Worm (Caenorhabditis elegans) whole organism, L4 larva: ENCODE data around the gene C08F11.3.

Experiments used
- T26A8.4 ChIP-seq: fragments of 200-800 bp; sonication (Bioruptor generic); IDR thresholded peaks from 2 replicates; pipeline ENCODE4 v1.3.6; 2022; ENCODE audit warnings: missing genetic modification characterization, missing compliant biosample characterization
- Y48G9A.11 ChIP-seq: fragments of 200-800 bp; sonication (Bioruptor generic); IDR thresholded peaks from 2 replicates; pipeline ENCODE4 v1.3.6; 2022; ENCODE audit warnings: missing genetic modification reagents, missing genetic modification characterization, missing compliant biosample characterization
- ceh-32 ChIP-seq: sonication (generic microtip); optimal IDR thresholded peaks from 2 replicates; lab custom pipeline; 2016; ENCODE audit warnings: mild to moderate bottlenecking, missing genetic modification characterization, missing compliant biosample characterization; ENCODE audit not compliant: poor library complexity
- ceh-62 ChIP-seq: sonication (generic microtip); optimal IDR thresholded peaks from 2 replicates; lab custom pipeline; 2017; ENCODE audit warnings: missing biosample characterization, missing genetic modification characterization
- daf-12 ChIP-seq: fragments of 150-350 bp; optimal IDR thresholded peaks from 2 replicates; lab custom pipeline; 2014; ENCODE audit warnings: missing biosample characterization, missing genetic modification reagents, missing genetic modification characterization
- daf-16 ChIP-seq, 3 experiments: sonication (generic microtip); optimal IDR thresholded peaks; 2 replicates each; lab custom pipeline; 2016 to 2017; ENCODE audit warnings: missing genetic modification characterization in 3 of 3, missing genetic modification reagents in 3 of 3, mild to moderate bottlenecking in 2 of 3, missing compliant biosample characterization in 2 of 3, missing biosample characterization in 1 of 3, moderate library complexity in 1 of 3
- dmd-6 ChIP-seq: fragments of 200-800 bp; sonication (Bioruptor generic); IDR thresholded peaks from 2 replicates; pipeline ENCODE4 v1.3.6; 2022; ENCODE audit warnings: missing genetic modification reagents, missing genetic modification characterization, missing compliant biosample characterization
- dmd-8 ChIP-seq: fragments of 200-800 bp; sonication (Bioruptor generic); IDR thresholded peaks from 2 replicates; pipeline ENCODE4 v1.3.6; 2022; ENCODE audit warnings: missing genetic modification characterization, missing compliant biosample characterization
- dpl-1 ChIP-seq: fragments of 150-350 bp; optimal IDR thresholded peaks from 2 replicates; lab custom pipeline; 2014; ENCODE audit warnings: missing biosample characterization, missing genetic modification reagents, missing genetic modification characterization
- dve-1 ChIP-seq: sonication (generic microtip); optimal IDR thresholded peaks from 2 replicates; lab custom pipeline; 2017; ENCODE audit warnings: antibody characterized with exemption, mild to moderate bottlenecking, missing genetic modification characterization, missing compliant biosample characterization; ENCODE audit not compliant: insufficient read depth
- egl-43 ChIP-seq: fragments of 200-800 bp; sonication (Bioruptor generic); IDR thresholded peaks from 2 replicates; pipeline ENCODE4 v1.3.6; 2022; ENCODE audit warnings: missing genetic modification reagents, missing genetic modification characterization, missing compliant biosample characterization
- hlh-30 ChIP-seq: sonication (generic microtip); optimal IDR thresholded peaks from 2 replicates; lab custom pipeline; 2017; ENCODE audit warnings: antibody characterized with exemption, mild to moderate bottlenecking, missing genetic modification characterization, missing compliant biosample characterization; ENCODE audit not compliant: insufficient read depth
- jun-1 ChIP-seq: fragments of 150-350 bp; optimal IDR thresholded peaks from 2 replicates; lab custom pipeline; 2014; ENCODE audit warnings: missing biosample characterization, missing genetic modification reagents, missing genetic modification characterization
- lir-3 ChIP-seq: sonication (generic microtip); optimal IDR thresholded peaks from 2 replicates; lab custom pipeline; 2016; ENCODE audit warnings: mild to moderate bottlenecking, missing genetic modification characterization, missing compliant biosample characterization
- madf-5 ChIP-seq, 2 experiments: fragments of 200-800 bp; sonication (Bioruptor generic); IDR thresholded peaks; 2 replicates each; pipeline ENCODE4 v1.3.6; 2022; ENCODE audit warnings: missing compliant biosample characterization in 2 of 2, missing genetic modification characterization in 2 of 2
- mdl-1 ChIP-seq, 2 experiments: fragments of 150-350 bp in 1 of 2; sonication (generic microtip) in 1 of 2; optimal IDR thresholded peaks; 2 replicates each; lab custom pipeline; 2014 to 2017; ENCODE audit warnings: missing biosample characterization in 2 of 2, missing genetic modification characterization in 2 of 2
- mxl-2 ChIP-seq: fragments of 200-800 bp; sonication (Bioruptor generic); conservative IDR thresholded peaks from 2 replicates; pipeline ENCODE4 v1.3.6; 2022; ENCODE audit warnings: missing genetic modification reagents, missing genetic modification characterization, missing compliant biosample characterization
- nhr-11 ChIP-seq: fragments of 150-350 bp; optimal IDR thresholded peaks from 2 replicates; lab custom pipeline; 2014; ENCODE audit warnings: missing biosample characterization, missing genetic modification characterization
- nhr-237 ChIP-seq: sonication (generic microtip); optimal IDR thresholded peaks from 2 replicates; lab custom pipeline; 2017; ENCODE audit warnings: missing biosample characterization, missing genetic modification characterization
- nhr-25 ChIP-seq: sonication (generic microtip); optimal IDR thresholded peaks from 2 replicates; lab custom pipeline; 2017; ENCODE audit warnings: missing genetic modification characterization, mild to moderate bottlenecking, missing compliant biosample characterization, antibody characterized with exemption, moderate library complexity, borderline replicate concordance; ENCODE audit not compliant: insufficient read depth
- nhr-76 ChIP-seq: fragments of 150-350 bp; optimal IDR thresholded peaks from 2 replicates; lab custom pipeline; 2014; ENCODE audit warnings: missing biosample characterization, missing genetic modification characterization
- nhr-77 ChIP-seq: fragments of 150-350 bp; optimal IDR thresholded peaks from 2 replicates; lab custom pipeline; 2014; ENCODE audit warnings: missing biosample characterization, missing genetic modification characterization
- pqm-1 ChIP-seq: sonication (generic microtip); optimal IDR thresholded peaks from 2 replicates; lab custom pipeline; 2017; ENCODE audit warnings: missing biosample characterization, missing genetic modification characterization
- set-16 ChIP-seq: fragments of 200-800 bp; sonication (Bioruptor generic); IDR thresholded peaks from 2 replicates; pipeline ENCODE4 v1.3.6; 2022; ENCODE audit warnings: missing genetic modification reagents, missing genetic modification characterization, missing compliant biosample characterization
- tra-1 ChIP-seq: fragments of 200-800 bp; sonication (Bioruptor generic); IDR thresholded peaks from 2 replicates; pipeline ENCODE4 v1.3.6; 2022; ENCODE audit warnings: missing genetic modification reagents, missing genetic modification characterization, missing compliant biosample characterization
- unc-130 ChIP-seq: sonication (generic microtip); optimal IDR thresholded peaks from 2 replicates; lab custom pipeline; 2016; ENCODE audit warnings: missing genetic modification reagents, missing genetic modification characterization, missing compliant biosample characterization
- unc-62 ChIP-seq, 3 experiments: fragments of 150-350 bp in 1 of 3; sonication (generic microtip); optimal IDR thresholded peaks in 2 of 3; peaks in 1 of 3; 1 replicate in 1 of 3; 2 replicates in 2 of 3; lab custom pipeline; 2014 to 2017; ENCODE audit warnings: missing biosample characterization in 3 of 3, missing genetic modification characterization in 3 of 3, missing genetic modification reagents in 3 of 3, missing genotype in 1 of 3
- vab-7 ChIP-seq: fragments of 200-800 bp; sonication (Bioruptor generic); IDR thresholded peaks from 2 replicates; pipeline ENCODE4 v1.3.6; 2022; ENCODE audit warnings: missing genetic modification reagents, missing genetic modification characterization, missing compliant biosample characterization
- zfp-2 ChIP-seq: sonication (generic microtip); optimal IDR thresholded peaks from 2 replicates; lab custom pipeline; 2016; ENCODE audit warnings: mild to moderate bottlenecking, missing genetic modification characterization, missing compliant biosample characterization
- ztf-11 ChIP-seq: fragments of 150-350 bp; optimal IDR thresholded peaks from 2 replicates; lab custom pipeline; 2014; ENCODE audit warnings: missing biosample characterization, missing genetic modification characterization
- ztf-7 ChIP-seq: fragments of 150-350 bp; optimal IDR thresholded peaks from 2 replicates; lab custom pipeline; 2014; ENCODE audit warnings: missing biosample characterization, missing genetic modification characterization

C08F11.3 gene

ce11 chrIV:13626469-13626868 is 7.2 kb downstream of the C08F11.3 start, which contains the start of gene sru-21:
sru-21 (plus strand) TSS chrIV:13626769.
- TF ChIP-seq zfp-2 (no peak), set-16 (GFP tag; lab: Robert Waterston, UW) (no peak), daf-16 (GFP tag; optimal IDR thresholded peaks at IDR 0.05; lab: Kevin White, UChicago) (no peak), daf-16 (tag; optimal IDR thresholded peaks at IDR 0.05; lab: Kevin White, UChicago) (no peak), ztf-7 (no peak), ceh-62 (no peak), nhr-237 (tag; lab: Kevin White, UChicago) (no peak), mxl-2 (GFP tag; lab: Robert Waterston, UW) (no peak), jun-1 (tag; lab: Kevin White, UChicago) (no peak), tra-1 (GFP tag; lab: Robert Waterston, UW) (no peak), nhr-25 (tag; lab: Kevin White, UChicago) (no peak), dmd-8 (GFP tag; lab: Robert Waterston, UW) (no peak), nhr-11 (tag; lab: Kevin White, UChicago) (no peak), Y48G9A.11 (GFP tag; lab: Robert Waterston, UW) (no peak), ztf-11 (tag; lab: Kevin White, UChicago) (no peak)

- TF ChIP-seq pqm-1 (tag; lab: Kevin White, UChicago) = peak; percentile 24
- no peak for TF ChIP-seq mdl-1 (tag; optimal IDR thresholded peaks at IDR 0.05; lab: Kevin White, UChicago)
- no peak for TF ChIP-seq T26A8.4 (GFP tag; lab: Robert Waterston, UW)
- TF ChIP-seq daf-16 (GFP tag; optimal IDR thresholded peaks at IDR 0.05; lab: Kevin White, UChicago) = no peak
- peak; percentile 57 for TF ChIP-seq daf-16 (tag; optimal IDR thresholded peaks at IDR 0.05; lab: Kevin White, UChicago)
- TF ChIP-seq zfp-2 = no peak
- peak in 1 of 2 experiments; percentile 69 for TF ChIP-seq unc-62 (GFP tag; optimal IDR thresholded peaks at IDR 0.05 in 1 of 2; lab: Kevin White, UChicago)
- no peak for TF ChIP-seq unc-62 (tag; optimal IDR thresholded peaks at IDR 0.05; lab: Kevin White, UChicago)
- no peak for TF ChIP-seq nhr-76 (tag; lab: Kevin White, UChicago)
- TF ChIP-seq dpl-1 (GFP tag; lab: Kevin White, UChicago) = no peak
Measured at ce11 chrIV:13632613-13633012, 13.3 kb downstream of the C08F11.3 start.

- TF ChIP-seq lir-3 (tag; lab: Kevin White, UChicago) (no peak), ztf-7 (peak; percentile 18), daf-16 (GFP tag; optimal IDR thresholded peaks at IDR 0.05; lab: Kevin White, UChicago) (no peak), daf-16 (tag; optimal IDR thresholded peaks at IDR 0.05; lab: Kevin White, UChicago) (peak; percentile 80)
Measured at ce11 chrIV:13633165-13633564, 13.9 kb downstream of the C08F11.3 start, which contains the start of gene fbxa-98. fbxa-98 (plus strand) TSS chrIV:13633407.

ce11 chrIV:13636975-13637374 is 17.7 kb downstream of the C08F11.3 start, which contains the start of gene C08F11.7:
C08F11.7 (plus strand) TSS chrIV:13637275.
- TF ChIP-seq vab-7 (GFP tag; lab: Robert Waterston, UW) (no peak), madf-5 (GFP tag; IDR thresholded peaks at IDR 0.05; lab: Robert Waterston, UW) (no peak), dmd-6 (GFP tag; lab: Robert Waterston, UW) (no peak), hlh-30 (tag; lab: Kevin White, UChicago) (no peak), daf-12 (no peak)

ce11 chrIV:13639027-13639426 is 19.7 kb downstream of the C08F11.3 start, which contains the start of gene ugt-22:
ugt-22 (plus strand) TSS chrIV:13639260.
- TF ChIP-seq ztf-7 (peak; percentile 31), ceh-32 (tag; lab: Kevin White, UChicago) (no peak), unc-130 (no peak), daf-12 (no peak), dmd-6 (GFP tag; lab: Robert Waterston, UW) (peak; percentile 50), daf-16 (GFP tag; optimal IDR thresholded peaks at IDR 0.05; lab: Kevin White, UChicago) (no peak), daf-16 (tag; optimal IDR thresholded peaks at IDR 0.05; lab: Kevin White, UChicago) (peak; percentile 47), nhr-77 (tag; lab: Kevin White, UChicago) (peak; percentile 5), egl-43 (no peak), dve-1 (peak; percentile 37), lir-3 (tag; lab: Kevin White, UChicago) (no peak), pqm-1 (tag; lab: Kevin White, UChicago) (peak; percentile 83)
- TF ChIP-seq, all 104 proteins: peak for 6
